Worm (Caenorhabditis elegans): Measurements from ENCODE around the gene C18G1.8.

DNA sequence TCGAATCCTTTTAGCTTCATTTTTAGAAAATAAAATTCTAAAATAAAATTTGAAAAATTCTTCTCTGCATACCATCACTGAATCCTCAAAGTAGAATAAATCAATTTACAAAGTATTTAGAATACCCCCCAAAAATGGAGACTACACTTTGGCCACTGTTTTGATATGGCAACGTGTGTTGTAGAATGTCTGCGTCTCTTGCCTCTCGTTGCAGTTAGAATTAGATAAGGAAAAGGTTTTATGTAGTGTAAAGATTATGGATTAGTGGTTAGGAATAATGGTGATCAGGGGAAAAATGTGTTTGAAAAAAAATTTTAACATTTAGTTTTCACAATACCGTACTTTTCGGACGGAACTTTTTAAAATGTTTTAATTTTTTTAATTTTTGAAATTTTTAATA is 46.4 kb downstream of the C18G1.8 start, which contains the start of gene prx-6:
- TF ChIP-seq nhr-11 (tag; optimal IDR thresholded peaks at IDR 0.05) (no peak), nhr-10 (tag; optimal IDR thresholded peaks at IDR 0.05) (no peak)

All from whole organism, L2 larva.